Fruit fly (Drosophila melanogaster): Measurements from ENCODE around the gene Hsp23.
A peak's percentile ranks its signal among the peaks of the same experiment; 100 is the strongest.

Hsp23 gene

dm6 chr3L:9377198-9378035 is 4.3 kb upstream of the Hsp23 start, which contains the start of gene Hsp26 (continued):
- TF ChIP-seq CG8944 (GFP tag; optimal IDR thresholded peaks at IDR 0.05) (peak; percentile 82), ac (GFP tag; optimal IDR thresholded peaks at IDR 0.05) (no peak), Doc3 (GFP tag; IDR thresholded peaks at IDR 0.05; ENCODE audit: partially characterized antibody) (no peak), so (GFP tag; IDR thresholded peaks at IDR 0.05) (peak; percentile 92), GATAe (GFP tag; conservative IDR thresholded peaks at IDR 0.05) (0 out of 2 replicates have a peak, but pooled peaks have one; percentile 27), HmgZ (tag; optimal IDR thresholded peaks at IDR 0.05) (peak; percentile 72), HmgD (GFP tag; optimal IDR thresholded peaks at IDR 0.05) (no peak), CG2202 (tag; optimal IDR thresholded peaks at IDR 0.05) (peak; percentile 80), CG7556 (GFP tag; optimal IDR thresholded peaks at IDR 0.05) (peak; percentile 89), CG8359 (GFP tag; optimal IDR thresholded peaks at IDR 0.05; ENCODE audit: borderline replicate concordance) (peak; percentile 34), rib (GFP tag; IDR thresholded peaks at IDR 0.05) (peak; percentile 75), mirr (GFP tag; optimal IDR thresholded peaks at IDR 0.05) (no peak), nau (GFP tag; optimal IDR thresholded peaks at IDR 0.05) (peak; percentile 87), dati (GFP tag; IDR thresholded peaks at IDR 0.05) (0 out of 2 replicates have a peak, but pooled peaks have one; percentile 19), ham (GFP tag; IDR thresholded peaks at IDR 0.05) (no peak), pum (GFP tag; optimal IDR thresholded peaks at IDR 0.05) (peak; percentile 81), PHDP (tag; optimal IDR thresholded peaks at IDR 0.05) (peak; percentile 90), CG16813 (GFP tag; IDR thresholded peaks at IDR 0.05; ENCODE audit: partially characterized antibody) (no peak), Lhr (GFP tag; optimal IDR thresholded peaks at IDR 0.05) (no peak), hbn (GFP tag; IDR thresholded peaks at IDR 0.05; ENCODE audit: partially characterized antibody) (no peak), z (GFP tag; IDR thresholded peaks at IDR 0.05) (no peak), Oli (tag; optimal IDR thresholded peaks at IDR 0.05) (peak; percentile 86), CG4617 (GFP tag; optimal IDR thresholded peaks at IDR 0.05; ENCODE audit: borderline replicate concordance) (peak; percentile 44), seq (GFP tag; IDR thresholded peaks at IDR 0.05) (peak; percentile 88), Usf (GFP tag; optimal IDR thresholded peaks at IDR 0.05) (no peak), ttk (GFP tag; IDR thresholded peaks at IDR 0.05) (peak; percentile 73), Hr39 (optimal IDR thresholded peaks at IDR 0.05) (no peak), bowl (GFP tag; IDR thresholded peaks at IDR 0.05) (peak; percentile 71; the same call in 1 of the 2 replicates), sqz (GFP tag; optimal IDR thresholded peaks at IDR 0.05) (peak; percentile 58), inv (GFP tag; IDR thresholded peaks at IDR 0.05; ENCODE audit: partially characterized antibody) (no peak), crp (GFP tag; optimal IDR thresholded peaks at IDR 0.05) (peak; percentile 8 to 31), CG7745 (tag; optimal IDR thresholded peaks at IDR 0.05) (peak; percentile 28), Mrtf (GFP tag; IDR thresholded peaks at IDR 0.05) (peak; percentile 55; the same call in 1 of the 3 replicates), Elba2 (GFP tag; optimal IDR thresholded peaks at IDR 0.05) (no peak), CG32532 (GFP tag; IDR thresholded peaks at IDR 0.05) (peak; percentile 90), CG12391 (tag; optimal IDR thresholded peaks at IDR 0.05) (peak; percentile 90), ems (GFP tag; optimal IDR thresholded peaks at IDR 0.05) (peak; percentile 82), gsb (GFP tag; IDR thresholded peaks at IDR 0.05) (peak; percentile 65), CG9215 (GFP tag; IDR thresholded peaks at IDR 0.05) (no peak), CG3281 (GFP tag; optimal IDR thresholded peaks at IDR 0.05) (peak; percentile 84), Atf6 (GFP tag; IDR thresholded peaks at IDR 0.05) (peak; percentile 92), CG17829 (tag; optimal IDR thresholded peaks at IDR 0.05) (peak; percentile 89), Atf-2 (GFP tag; optimal IDR thresholded peaks at IDR 0.05) (peak; percentile 67), repo (GFP tag; optimal IDR thresholded peaks at IDR 0.05) (peak; percentile 69), cg (GFP tag; optimal IDR thresholded peaks at IDR 0.05) (peak; percentile 89), jing (GFP tag; optimal IDR thresholded peaks at IDR 0.05) (peak; percentile 57), CG17568 (GFP tag; optimal IDR thresholded peaks at IDR 0.05) (peak; percentile 84), TFAM (GFP tag; optimal IDR thresholded peaks at IDR 0.05) (no peak), sna (GFP tag; IDR thresholded peaks at IDR 0.05; ENCODE audit: partially characterized antibody) (no peak)

All from whole organism, embryonic.